Worm (Caenorhabditis elegans) whole organism, L3 larva: ENCODE data around the gene F32D8.14.

Source experiments
- R02D3.7 ChIP-seq: fragments of 150-350 bp; optimal IDR thresholded peaks from 2 replicates; lab custom pipeline; 2014; ENCODE audit warnings: missing biosample characterization, missing genetic modification characterization
- elt-1 ChIP-seq: fragments of 150-350 bp; optimal IDR thresholded peaks from 2 replicates; lab custom pipeline; 2014; ENCODE audit warnings: missing biosample characterization, missing genetic modification characterization
- elt-2 ChIP-seq: sonication (generic microtip); optimal IDR thresholded peaks from 2 replicates; lab custom pipeline; 2016; ENCODE audit warnings: missing genetic modification reagents, mild to moderate bottlenecking, missing genetic modification characterization, missing compliant biosample characterization
- fos-1 ChIP-seq: fragments of 150-350 bp; optimal IDR thresholded peaks from 2 replicates; lab custom pipeline; 2014; ENCODE audit warnings: missing biosample characterization, missing genetic modification characterization
- hmg-11 ChIP-seq: sonication (generic microtip); optimal IDR thresholded peaks from 2 replicates; lab custom pipeline; 2016; ENCODE audit warnings: missing genetic modification characterization, missing compliant biosample characterization
- lsy-12 ChIP-seq: sonication (generic microtip); optimal IDR thresholded peaks from 2 replicates; lab custom pipeline; 2016; ENCODE audit warnings: mild to moderate bottlenecking, missing genetic modification characterization, missing compliant biosample characterization
- nhr-237 ChIP-seq: fragments of 150-350 bp; optimal IDR thresholded peaks from 2 replicates; lab custom pipeline; 2014; ENCODE audit warnings: missing biosample characterization, missing genetic modification characterization
- nhr-77 ChIP-seq: fragments of 150-350 bp; optimal IDR thresholded peaks from 2 replicates; lab custom pipeline; 2014; ENCODE audit warnings: missing biosample characterization, missing genetic modification characterization
- unc-62 ChIP-seq: fragments of 150-350 bp; sonication (generic microtip); optimal IDR thresholded peaks from 4 replicates; lab custom pipeline; 2014; ENCODE audit warnings: missing biosample characterization, missing genetic modification reagents, missing genetic modification characterization

ce11 chrV:10880138-10880882, 14.3 kb downstream of the F32D8.14 start, which contains the start of gene F32D8.1:
- TF ChIP-seq lsy-12 (no peak), nhr-77 (no peak), fos-1 (tag; lab: Kevin White, UChicago) (no peak), R02D3.7 (tag; lab: Kevin White, UChicago) (no peak), unc-62 (GFP tag; lab: Kevin White, UChicago) (no peak), hmg-11 (tag; lab: Kevin White, UChicago) (no peak), elt-1 (tag; lab: Kevin White, UChicago) (no peak), elt-2 (tag; lab: Kevin White, UChicago) (no peak), nhr-237 (tag; lab: Kevin White, UChicago) (no peak)
